Worm (Caenorhabditis elegans) whole organism, L3 larva: ENCODE results near the gene nra-1.

Experiments used
- nhr-67 ChIP-seq: fragments of 150-350 bp; optimal IDR thresholded peaks from 2 replicates; lab custom pipeline; 2014; ENCODE audit warnings: missing biosample characterization, missing genetic modification characterization
- nhr-76 ChIP-seq: fragments of 150-350 bp; sonication (generic microtip); optimal IDR thresholded peaks from 5 replicates; lab custom pipeline; 2014; ENCODE audit warnings: missing biosample characterization, missing genetic modification characterization
- nhr-77 ChIP-seq: fragments of 150-350 bp; optimal IDR thresholded peaks from 2 replicates; lab custom pipeline; 2014; ENCODE audit warnings: missing biosample characterization, missing genetic modification characterization
- skn-1 ChIP-seq: fragments of 150-350 bp; optimal IDR thresholded peaks from 2 replicates; lab custom pipeline; 2014; ENCODE audit warnings: missing biosample characterization, missing genetic modification characterization

- no peak for TF ChIP-seq nhr-76
- TF ChIP-seq skn-1 (tag; lab: Kevin White, UChicago) = no peak
- TF ChIP-seq nhr-77 (tag; lab: Kevin White, UChicago) = no peak
- no peak for TF ChIP-seq nhr-67 (tag; lab: Kevin White, UChicago)
Measured at ce11 chrIV:17293679-17294078, 9.7 kb upstream of the nra-1 start.
